Fruit fly (Drosophila melanogaster) whole organism, prepupa: Measurements from ENCODE around the gene Snoo.

Experiments used
- Blimp-1 ChIP-seq: fragments of 200-800 bp; sonication (Bioruptor generic); optimal IDR thresholded peaks from 3 replicates; lab custom pipeline; 2017; ENCODE audit warnings: missing biosample characterization, missing genetic modification characterization, mild to moderate bottlenecking, moderate library complexity, missing genetic modification reagents
- CG10631 ChIP-seq: fragments of 200-800 bp; sonication (Bioruptor generic); optimal IDR thresholded peaks from 2 replicates; lab custom pipeline; 2016; ENCODE audit warnings: missing biosample characterization, missing genetic modification characterization
- CG10669 ChIP-seq: fragments of 200-800 bp; sonication (Bioruptor generic); optimal IDR thresholded peaks from 3 replicates; lab custom pipeline; 2018; ENCODE audit warnings: missing biosample characterization, mild to moderate bottlenecking, missing genetic modification characterization, moderate library complexity
- CG11294 ChIP-seq: fragments of 200-800 bp; sonication (Bioruptor generic); IDR thresholded peaks from 2 replicates; pipeline ENCODE4 v1.3.6; 2022; ENCODE audit warnings: missing biosample characterization, missing genetic modification characterization
- CG11762 ChIP-seq: fragments of 200-800 bp; sonication (Bioruptor generic); optimal IDR thresholded peaks from 3 replicates; lab custom pipeline; 2016; ENCODE audit warnings: missing biosample characterization, missing genetic modification characterization; ENCODE audit not compliant: insufficient read depth
- CG15336 ChIP-seq: fragments of 200-800 bp; sonication (Bioruptor generic); IDR thresholded peaks from 2 replicates; pipeline ENCODE4 v1.3.6; 2022; ENCODE audit warnings: missing biosample characterization, missing genetic modification characterization
- CG16779 ChIP-seq: fragments of 200-800 bp; sonication (Bioruptor generic); optimal IDR thresholded peaks from 3 replicates; lab custom pipeline; 2017; ENCODE audit warnings: missing biosample characterization, mild to moderate bottlenecking, missing genetic modification characterization
- CG3032 ChIP-seq: fragments of 200-800 bp; optimal IDR thresholded peaks from 2 replicates; lab custom pipeline; 2019; ENCODE audit warnings: missing biosample characterization, mild to moderate bottlenecking, missing genetic modification characterization, moderate library complexity
- CG31627 ChIP-seq: fragments of 200-800 bp; sonication (Bioruptor generic); optimal IDR thresholded peaks from 3 replicates; lab custom pipeline; 2016; ENCODE audit warnings: missing biosample characterization, missing genetic modification characterization
- CG32006 ChIP-seq: fragments of 200-800 bp; sonication (Bioruptor generic); optimal IDR thresholded peaks from 3 replicates; lab custom pipeline; 2017; ENCODE audit warnings: missing biosample characterization, mild to moderate bottlenecking, missing genetic modification characterization
- CG34406 ChIP-seq: fragments of 200-800 bp; sonication (Bioruptor generic); optimal IDR thresholded peaks from 3 replicates; lab custom pipeline; 2016; ENCODE audit warnings: missing biosample characterization, missing genetic modification characterization
- CG4318 ChIP-seq: fragments of 200-800 bp; sonication (Bioruptor generic); optimal IDR thresholded peaks from 3 replicates; lab custom pipeline; 2017; ENCODE audit warnings: missing biosample characterization, mild to moderate bottlenecking, missing genetic modification characterization
- CG6163 ChIP-seq: fragments of 200-800 bp; sonication (Bioruptor generic); IDR thresholded peaks from 3 replicates; pipeline ENCODE4 v1.3.6; 2022; ENCODE audit warnings: missing biosample characterization, missing genetic modification characterization
- CG6792 ChIP-seq: fragments of 200-800 bp; sonication (Bioruptor generic); optimal IDR thresholded peaks from 3 replicates; lab custom pipeline; 2016; ENCODE audit warnings: missing biosample characterization, missing genetic modification characterization
- CG6808 ChIP-seq: fragments of 200-800 bp; sonication (Bioruptor generic); optimal IDR thresholded peaks from 3 replicates; lab custom pipeline; 2017; ENCODE audit warnings: missing biosample characterization, missing genetic modification characterization, mild to moderate bottlenecking, moderate library complexity, missing genetic modification reagents
- CG6854 ChIP-seq: fragments of 200-800 bp; sonication (Bioruptor generic); optimal IDR thresholded peaks from 2 replicates; lab custom pipeline; 2017; ENCODE audit warnings: missing biosample characterization, mild to moderate bottlenecking, missing genetic modification characterization
- CG7368 ChIP-seq: fragments of 200-800 bp; sonication (Bioruptor generic); optimal IDR thresholded peaks from 3 replicates; lab custom pipeline; 2016; ENCODE audit warnings: missing biosample characterization, missing genetic modification characterization
- CG8119 ChIP-seq: fragments of 200-800 bp; sonication (Bioruptor generic); IDR thresholded peaks from 3 replicates; pipeline ENCODE4 v1.3.6; 2022; ENCODE audit warnings: missing biosample characterization, missing genetic modification characterization
- CG8319 ChIP-seq: fragments of 200-800 bp; sonication (Bioruptor generic); optimal IDR thresholded peaks from 3 replicates; lab custom pipeline; 2016; ENCODE audit warnings: missing biosample characterization, missing genetic modification characterization
- CG9139 ChIP-seq: fragments of 200-800 bp; sonication (Bioruptor generic); optimal IDR thresholded peaks from 3 replicates; lab custom pipeline; 2017; ENCODE audit warnings: missing biosample characterization, mild to moderate bottlenecking, missing genetic modification characterization
- Eip75B ChIP-seq: fragments of 200-800 bp; sonication (Bioruptor generic); optimal IDR thresholded peaks from 3 replicates; lab custom pipeline; 2016; ENCODE audit warnings: missing biosample characterization, missing genetic modification characterization
- Eip93F ChIP-seq: fragments of 200-800 bp; sonication (Bioruptor generic); optimal IDR thresholded peaks from 2 replicates; lab custom pipeline; 2016; ENCODE audit warnings: missing biosample characterization, mild to moderate bottlenecking, missing genetic modification characterization
- Ets21C ChIP-seq: fragments of 200-800 bp; sonication (Bioruptor generic); optimal IDR thresholded peaks from 3 replicates; lab custom pipeline; 2016; ENCODE audit warnings: missing biosample characterization, missing genetic modification characterization
- Ets96B ChIP-seq: fragments of 200-800 bp; optimal IDR thresholded peaks from 2 replicates; lab custom pipeline; 2019; ENCODE audit warnings: missing biosample characterization, mild to moderate bottlenecking, missing genetic modification characterization, moderate library complexity
- Hr38 ChIP-seq: sonication (Bioruptor generic); optimal IDR thresholded peaks from 2 replicates; lab custom pipeline; 2016; ENCODE audit warnings: missing biosample characterization, missing genetic modification characterization
- Hr39 ChIP-seq: fragments of 200-800 bp; sonication (Bioruptor generic); optimal IDR thresholded peaks from 2 replicates; lab custom pipeline; 2016; ENCODE audit warnings: missing biosample characterization, missing genetic modification characterization
- Hr4 ChIP-seq: fragments of 200-800 bp; sonication (Bioruptor generic); optimal IDR thresholded peaks from 3 replicates; lab custom pipeline; 2016; ENCODE audit warnings: missing biosample characterization, missing genetic modification characterization
- Lpt ChIP-seq: fragments of 200-800 bp; sonication (Bioruptor generic); optimal IDR thresholded peaks from 3 replicates; lab custom pipeline; 2016; ENCODE audit warnings: missing biosample characterization, missing genetic modification characterization
- Met ChIP-seq: fragments of 200-800 bp; sonication (Bioruptor generic); optimal IDR thresholded peaks from 3 replicates; lab custom pipeline; 2016; ENCODE audit warnings: missing biosample characterization, missing genetic modification characterization
- OdsH ChIP-seq: fragments of 200-800 bp; sonication (Bioruptor generic); optimal IDR thresholded peaks from 3 replicates; lab custom pipeline; 2016; ENCODE audit warnings: missing biosample characterization, missing genetic modification characterization
- Smox ChIP-seq: fragments of 200-800 bp; sonication (Bioruptor generic); optimal IDR thresholded peaks from 3 replicates; lab custom pipeline; 2016; ENCODE audit warnings: missing biosample characterization, missing genetic modification characterization
- Sox102F ChIP-seq: fragments of 200-800 bp; sonication (Bioruptor generic); optimal IDR thresholded peaks from 2 replicates; lab custom pipeline; 2016; ENCODE audit warnings: missing biosample characterization, mild to moderate bottlenecking, missing genetic modification characterization
- Sox14 ChIP-seq: fragments of 200-800 bp; sonication (Bioruptor generic); optimal IDR thresholded peaks from 3 replicates; lab custom pipeline; 2016; ENCODE audit warnings: missing biosample characterization, missing genetic modification characterization
- Sox15 ChIP-seq: fragments of 200-800 bp; sonication (Bioruptor generic); optimal IDR thresholded peaks from 3 replicates; lab custom pipeline; 2016; ENCODE audit warnings: missing biosample characterization, missing genetic modification characterization
- achi ChIP-seq: fragments of 200-800 bp; sonication (Bioruptor generic); optimal IDR thresholded peaks from 3 replicates; lab custom pipeline; 2016; ENCODE audit warnings: missing biosample characterization, missing genetic modification characterization
- acj6 ChIP-seq: fragments of 200-800 bp; sonication (Bioruptor generic); optimal IDR thresholded peaks from 3 replicates; lab custom pipeline; 2016; ENCODE audit warnings: missing biosample characterization, missing genetic modification characterization
- cyc ChIP-seq: fragments of 200-800 bp; sonication (Bioruptor generic); optimal IDR thresholded peaks from 3 replicates; lab custom pipeline; 2016; ENCODE audit warnings: missing biosample characterization, missing genetic modification characterization
- dac ChIP-seq: fragments of 200-800 bp; sonication (Bioruptor generic); optimal IDR thresholded peaks from 2 replicates; lab custom pipeline; 2017; ENCODE audit warnings: missing biosample characterization, mild to moderate bottlenecking, missing genetic modification characterization
- dsx ChIP-seq: fragments of 200-800 bp; optimal IDR thresholded peaks from 3 replicates; lab custom pipeline; 2019; ENCODE audit warnings: missing biosample characterization, mild to moderate bottlenecking, missing genetic modification characterization, moderate library complexity; ENCODE audit not compliant: poor library complexity, severe bottlenecking
- eg ChIP-seq: fragments of 200-800 bp; sonication (Bioruptor generic); IDR thresholded peaks from 3 replicates; pipeline ENCODE4 v1.3.6; 2022; ENCODE audit warnings: missing biosample characterization, missing genetic modification characterization
- esn ChIP-seq: fragments of 200-800 bp; sonication (Bioruptor generic); optimal IDR thresholded peaks from 2 replicates; lab custom pipeline; 2016; ENCODE audit warnings: missing biosample characterization, mild to moderate bottlenecking, missing genetic modification characterization, moderate library complexity
- fd59A ChIP-seq: fragments of 200-800 bp; sonication (Bioruptor generic); optimal IDR thresholded peaks from 2 replicates; lab custom pipeline; 2017; ENCODE audit warnings: missing biosample characterization, mild to moderate bottlenecking, missing genetic modification characterization, missing genetic modification reagents
- fd85E ChIP-seq: fragments of 200-800 bp; sonication (Bioruptor generic); optimal IDR thresholded peaks from 3 replicates; lab custom pipeline; 2016; ENCODE audit warnings: missing biosample characterization, missing genetic modification characterization
- fkh ChIP-seq: fragments of 200-800 bp; sonication (Bioruptor generic); optimal IDR thresholded peaks from 3 replicates; lab custom pipeline; 2017; ENCODE audit warnings: missing biosample characterization, mild to moderate bottlenecking, missing genetic modification characterization, moderate library complexity
- lz ChIP-seq: fragments of 200-800 bp; sonication (Bioruptor generic); optimal IDR thresholded peaks from 3 replicates; lab custom pipeline; 2016; ENCODE audit warnings: missing biosample characterization, missing genetic modification characterization
- pdm3 ChIP-seq: fragments of 200-800 bp; sonication (Bioruptor generic); optimal IDR thresholded peaks from 3 replicates; lab custom pipeline; 2016; ENCODE audit warnings: missing biosample characterization, missing genetic modification characterization
- salr ChIP-seq, 2 experiments: fragments of 200-800 bp; sonication (Bioruptor generic); optimal IDR thresholded peaks; 3 replicates each; lab custom pipeline; 2016 to 2018; ENCODE audit warnings: missing biosample characterization in 2 of 2, missing genetic modification characterization in 2 of 2, mild to moderate bottlenecking in 1 of 2
- spab ChIP-seq: fragments of 200-800 bp; sonication (Bioruptor generic); optimal IDR thresholded peaks from 2 replicates; lab custom pipeline; 2017; ENCODE audit warnings: missing biosample characterization, mild to moderate bottlenecking, missing genetic modification characterization, missing genetic modification reagents
- ss ChIP-seq, 2 experiments: fragments of 200-800 bp; sonication (Bioruptor generic); optimal IDR thresholded peaks; 2 replicates in 1 of 2; 3 replicates in 1 of 2; lab custom pipeline; 2017 to 2018; ENCODE audit warnings: mild to moderate bottlenecking in 2 of 2, missing biosample characterization in 2 of 2, missing genetic modification characterization in 2 of 2, moderate library complexity in 1 of 2
- topi ChIP-seq: fragments of 200-800 bp; sonication (Bioruptor generic); optimal IDR thresholded peaks from 3 replicates; lab custom pipeline; 2016; ENCODE audit warnings: missing biosample characterization, missing genetic modification characterization

Gene Snoo

dm6 chr2L:7973470-7974207 is 10.4 kb downstream of the Snoo start:
- TF ChIP-seq Ets21C (GFP tag; lab: Kevin White, UChicago) (peak; percentile 69), Met (GFP tag; lab: Kevin White, UChicago) (peak; percentile 79), CG32006 (peak; percentile 58), CG6854 (GFP tag; lab: Kevin White, UChicago) (peak; percentile 64), Hr4 (GFP tag; lab: Kevin White, UChicago) (peak; percentile 43), fd85E (no peak), CG31627 (GFP tag; lab: Kevin White, UChicago) (peak; percentile 78), CG11294 (GFP tag; lab: Robert Waterston, UW) (no peak), Eip75B (GFP tag; lab: Kevin White, UChicago) (peak; percentile 65), topi (peak; percentile 61), CG3032 (tag; lab: Kevin White, UChicago) (peak; percentile 40), CG6163 (GFP tag; lab: Robert Waterston, UW) (peak; percentile 39), dsx (peak; percentile 100), salr (GFP tag; optimal IDR thresholded peaks at IDR 0.05; lab: Kevin White, UChicago) (peak; percentile 3 to 68), CG15336 (GFP tag; lab: Robert Waterston, UW) (no peak), Sox102F (GFP tag; lab: Kevin White, UChicago) (peak; percentile 76), CG10669 (peak; percentile 45), pdm3 (GFP tag; lab: Kevin White, UChicago) (peak; percentile 65), CG9139 (GFP tag; lab: Kevin White, UChicago) (peak; percentile 5), CG6792 (GFP tag; lab: Kevin White, UChicago) (peak; percentile 67), spab (peak; percentile 43), Hr39 (GFP tag; lab: Kevin White, UChicago) (peak; percentile 76), Sox15 (GFP tag; lab: Kevin White, UChicago) (peak; percentile 55), eg (GFP tag; lab: Robert Waterston, UW) (0 out of 3 replicates have a peak, but pooled peaks have one; percentile 24), fkh (GFP tag; lab: Kevin White, UChicago) (peak; percentile 40), Blimp-1 (GFP tag; lab: Kevin White, UChicago) (peak; percentile 10), CG34406 (GFP tag; lab: Kevin White, UChicago) (peak; percentile 72), acj6 (peak; percentile 61), CG10631 (GFP tag; lab: Kevin White, UChicago) (peak; percentile 52), dac (GFP tag; lab: Kevin White, UChicago) (no peak), Hr38 (GFP tag; lab: Kevin White, UChicago) (no peak), Eip93F (GFP tag; lab: Kevin White, UChicago) (peak; percentile 37), lz (peak; percentile 80), Lpt (GFP tag; lab: Kevin White, UChicago) (peak; percentile 23), OdsH (GFP tag; lab: Kevin White, UChicago) (peak; percentile 61), CG8319 (GFP tag; lab: Kevin White, UChicago) (peak; percentile 22), fd59A (GFP tag; lab: Kevin White, UChicago) (peak; percentile 42), CG6808 (GFP tag; lab: Kevin White, UChicago) (peak; percentile 57), CG4318 (GFP tag; lab: Kevin White, UChicago) (no peak), Ets96B (tag; lab: Kevin White, UChicago) (peak; percentile 39), achi (GFP tag; lab: Kevin White, UChicago) (peak; percentile 54), esn (GFP tag; lab: Kevin White, UChicago) (peak; percentile 88), cyc (GFP tag; lab: Kevin White, UChicago) (peak; percentile 55), CG8119 (GFP tag; lab: Robert Waterston, UW) (no peak), CG16779 (tag; lab: Kevin White, UChicago) (no peak), CG7368 (GFP tag; lab: Kevin White, UChicago) (no peak), ss (GFP tag; optimal IDR thresholded peaks at IDR 0.05; lab: Kevin White, UChicago) (peak; percentile 27 to 63), Smox (GFP tag; lab: Kevin White, UChicago) (peak; percentile 69), CG11762 (peak; percentile 15), Sox14 (GFP tag; lab: Kevin White, UChicago) (peak; percentile 78)
